Fruit fly (Drosophila melanogaster) S2 (cell line): ENCODE measurements around the gene CG31886.

Source experiments
- CG8478 ChIP-seq: fragments of >200 bp; optimal IDR thresholded peaks from 2 replicates; lab custom pipeline; 2018
- CTCF ChIP-seq, 2 experiments: fragments of >200 bp; optimal IDR thresholded peaks; 2 replicates each; lab custom pipeline; 2018

dm6 chr2L:8972905-8973304 is 14.1 kb upstream of the CG31886 start:
- TF ChIP-seq CG8478 (lab: Kevin White, UChicago), result no peak
- no peak for TF ChIP-seq CTCF (optimal IDR thresholded peaks at IDR 0.05; lab: Kevin White, UChicago)
